Fruit fly (Drosophila melanogaster) whole organism, embryonic: ENCODE measurements around the gene TfAP-2.

Experiments used
- Awh ChIP-seq: fragments of 200-800 bp; sonication (Bioruptor generic); IDR thresholded peaks from 2 replicates; pipeline ENCODE4, ENCODE4 v1.3.6; 2022; ENCODE audit warnings: missing biosample characterization, missing genetic modification characterization
- BEAF-32 ChIP-seq: fragments of 200-800 bp; sonication (Bioruptor generic); optimal IDR thresholded peaks from 3 replicates; lab custom pipeline; 2017; ENCODE audit warnings: missing biosample characterization, missing genetic modification characterization, mild to moderate bottlenecking, moderate library complexity, missing genetic modification reagents
- CG11723 ChIP-seq: fragments of 200-800 bp; sonication (Bioruptor generic); optimal IDR thresholded peaks from 2 replicates; lab custom pipeline; 2017; ENCODE audit warnings: missing biosample characterization, mild to moderate bottlenecking, missing genetic modification characterization
- CG12659 ChIP-seq: fragments of 200-800 bp; sonication (Bioruptor generic); optimal IDR thresholded peaks from 3 replicates; lab custom pipeline; 2017; ENCODE audit warnings: mild to moderate bottlenecking, missing biosample characterization, missing genetic modification reagents, missing genetic modification characterization
- CG13287 ChIP-seq: fragments of 200-800 bp; sonication (Bioruptor generic); IDR thresholded peaks from 2 replicates; pipeline ENCODE4 v1.3.6; 2022; ENCODE audit warnings: missing biosample characterization, missing genetic modification characterization; ENCODE audit not compliant: partially characterized antibody
- CG1603 ChIP-seq: fragments of 200-800 bp; sonication (Bioruptor generic); optimal IDR thresholded peaks from 2 replicates; lab custom pipeline; 2019; ENCODE audit warnings: missing biosample characterization, mild to moderate bottlenecking, missing genetic modification characterization, moderate library complexity
- CG2116 ChIP-seq: fragments of 200-800 bp; sonication (Bioruptor generic); optimal IDR thresholded peaks from 3 replicates; lab custom pipeline; 2018; ENCODE audit warnings: missing biosample characterization, mild to moderate bottlenecking, missing genetic modification characterization
- CG2120 ChIP-seq: fragments of 200-800 bp; sonication (Bioruptor generic); optimal IDR thresholded peaks from 3 replicates; lab custom pipeline; 2016; ENCODE audit warnings: missing biosample characterization, missing genetic modification characterization
- CG2199 ChIP-seq: fragments of 200-800 bp; sonication (Bioruptor generic); IDR thresholded peaks from 3 replicates; pipeline ENCODE4 v1.3.6; 2022; ENCODE audit warnings: missing biosample characterization, missing genetic modification characterization
- CG30020 ChIP-seq: fragments of 200-800 bp; optimal IDR thresholded peaks from 2 replicates; lab custom pipeline; 2019; ENCODE audit warnings: missing biosample characterization, mild to moderate bottlenecking, missing genetic modification characterization, moderate library complexity
- CG3847 ChIP-seq: fragments of 200-800 bp; sonication (Bioruptor generic); IDR thresholded peaks from 2 replicates; pipeline ENCODE4 v1.3.6; 2022; ENCODE audit warnings: missing biosample characterization, missing genetic modification characterization
- CG3995 ChIP-seq: fragments of 200-800 bp; sonication (Bioruptor generic); optimal IDR thresholded peaks from 3 replicates; lab custom pipeline; 2016; ENCODE audit warnings: missing biosample characterization, missing genetic modification characterization
- CG4360 ChIP-seq: fragments of 200-800 bp; sonication (Bioruptor generic); IDR thresholded peaks from 2 replicates; pipeline ENCODE4 v1.3.6; 2022; ENCODE audit warnings: missing biosample characterization, missing genetic modification characterization
- CG4617 ChIP-seq: fragments of 200-800 bp; sonication (Bioruptor generic); optimal IDR thresholded peaks from 3 replicates; lab custom pipeline; 2016; ENCODE audit warnings: missing biosample characterization, missing genetic modification characterization, borderline replicate concordance
- CG6854 ChIP-seq: fragments of 200-800 bp; sonication (Bioruptor generic); optimal IDR thresholded peaks from 3 replicates; lab custom pipeline; 2017; ENCODE audit warnings: missing biosample characterization, mild to moderate bottlenecking, missing genetic modification characterization
- CG9797 ChIP-seq: fragments of 200-800 bp; sonication (Bioruptor generic); optimal IDR thresholded peaks from 3 replicates; lab custom pipeline; 2018; ENCODE audit warnings: missing biosample characterization, mild to moderate bottlenecking, missing genetic modification characterization
- CTCF ChIP-seq: fragments of 200-800 bp; sonication (Bioruptor generic); optimal IDR thresholded peaks from 2 replicates; lab custom pipeline; 2017; ENCODE audit warnings: missing biosample characterization, mild to moderate bottlenecking, missing genetic modification characterization, moderate library complexity
- D19A ChIP-seq: fragments of 200-800 bp; optimal IDR thresholded peaks from 3 replicates; lab custom pipeline; 2019; ENCODE audit warnings: missing biosample characterization, mild to moderate bottlenecking, missing genetic modification characterization, moderate library complexity
- D19B ChIP-seq: fragments of 200-800 bp; sonication (Bioruptor generic); optimal IDR thresholded peaks from 2 replicates; lab custom pipeline; 2017; ENCODE audit warnings: missing biosample characterization, mild to moderate bottlenecking, missing genetic modification characterization
- Dp ChIP-seq: fragments of 200-800 bp; sonication (Bioruptor generic); optimal IDR thresholded peaks from 2 replicates; lab custom pipeline; 2018; ENCODE audit warnings: missing biosample characterization, mild to moderate bottlenecking, missing genetic modification characterization, moderate library complexity
- E2f2 ChIP-seq: fragments of 200-800 bp; sonication (Bioruptor generic); IDR thresholded peaks from 2 replicates; pipeline ENCODE4 v1.3.6; 2022; ENCODE audit warnings: missing biosample characterization, missing genetic modification characterization
- HmgD ChIP-seq: fragments of 200-800 bp; sonication (Bioruptor generic); optimal IDR thresholded peaks from 3 replicates; lab custom pipeline; 2016; ENCODE audit warnings: missing biosample characterization, missing genetic modification characterization
- HmgZ ChIP-seq: fragments of 200-800 bp; sonication (Bioruptor generic); optimal IDR thresholded peaks from 2 replicates; lab custom pipeline; 2018; ENCODE audit warnings: missing biosample characterization, mild to moderate bottlenecking, missing genetic modification characterization
- Lim3 ChIP-seq: fragments of 200-800 bp; sonication (Bioruptor generic); IDR thresholded peaks from 2 replicates; pipeline ENCODE4 v1.3.6; 2022; ENCODE audit warnings: missing biosample characterization, missing genetic modification characterization
- MBD-R2 ChIP-seq: fragments of 200-800 bp; sonication (Bioruptor generic); IDR thresholded peaks from 2 replicates; pipeline ENCODE4 v1.3.6; 2022; ENCODE audit warnings: missing biosample characterization, missing genetic modification characterization
- MESR4 ChIP-seq: fragments of 200-800 bp; sonication (Bioruptor generic); optimal IDR thresholded peaks from 2 replicates; lab custom pipeline; 2018; ENCODE audit warnings: missing biosample characterization, mild to moderate bottlenecking, missing genetic modification characterization, moderate library complexity
- Optix ChIP-seq: fragments of 200-800 bp; sonication (Bioruptor generic); IDR thresholded peaks from 3 replicates; pipeline ENCODE4 v1.3.6; 2022; ENCODE audit warnings: missing biosample characterization, missing genetic modification characterization
- Pdp1 ChIP-seq, 2 experiments: fragments of 200-800 bp; sonication (Bioruptor generic); optimal IDR thresholded peaks; 3 replicates each; lab custom pipeline; 2016; ENCODE audit warnings: missing biosample characterization in 2 of 2, missing genetic modification characterization in 2 of 2, mild to moderate bottlenecking in 1 of 2, moderate library complexity in 1 of 2
- Rfx ChIP-seq: fragments of 200-800 bp; sonication (Bioruptor generic); IDR thresholded peaks from 2 replicates; pipeline ENCODE4 v1.3.6; 2022; ENCODE audit warnings: missing biosample characterization, missing genetic modification characterization
- Sry-β ChIP-seq: fragments of 200-800 bp; sonication (Bioruptor generic); optimal IDR thresholded peaks from 2 replicates; lab custom pipeline; 2018; ENCODE audit warnings: missing biosample characterization, mild to moderate bottlenecking, missing genetic modification characterization, moderate library complexity
- Sry-δ ChIP-seq: fragments of 200-800 bp; sonication (Bioruptor generic); optimal IDR thresholded peaks from 2 replicates; lab custom pipeline; 2016; ENCODE audit warnings: missing biosample characterization, missing genetic modification characterization
- YL-1 ChIP-seq: fragments of 200-800 bp; sonication (Bioruptor generic); optimal IDR thresholded peaks from 3 replicates; lab custom pipeline; 2017; ENCODE audit warnings: missing biosample characterization, mild to moderate bottlenecking, missing genetic modification characterization
- bigmax ChIP-seq: fragments of 200-800 bp; sonication (Bioruptor generic); optimal IDR thresholded peaks from 2 replicates; lab custom pipeline; 2018; ENCODE audit warnings: missing biosample characterization, mild to moderate bottlenecking, missing genetic modification characterization
- cad ChIP-seq: fragments of >200 bp; optimal IDR thresholded peaks from 2 replicates; lab custom pipeline; 2017; ENCODE audit warnings: missing biosample characterization, missing genetic modification characterization
- chm ChIP-seq: fragments of 200-800 bp; sonication (Bioruptor generic); IDR thresholded peaks from 2 replicates; pipeline ENCODE4 v1.3.6; 2022; ENCODE audit warnings: missing biosample characterization, missing genetic modification characterization
- dimm ChIP-seq: fragments of 200-800 bp; sonication (Bioruptor generic); IDR thresholded peaks from 2 replicates; pipeline ENCODE4 v1.3.6; 2022; ENCODE audit warnings: missing biosample characterization, missing genetic modification characterization
- dpn ChIP-seq, 2 experiments: fragments of 200-800 bp; sonication (Bioruptor generic); optimal IDR thresholded peaks; 3 replicates each; lab custom pipeline; 2016; ENCODE audit warnings: missing biosample characterization in 2 of 2, missing genetic modification characterization in 2 of 2
- eve ChIP-seq, 2 experiments: fragments of >200 bp; optimal IDR thresholded peaks; 2 replicates each; lab custom pipeline; 2017; ENCODE audit warnings: missing biosample characterization in 2 of 2, missing genetic modification characterization in 2 of 2
- gfzf ChIP-seq: fragments of 200-800 bp; sonication (Bioruptor generic); optimal IDR thresholded peaks from 2 replicates; lab custom pipeline; 2016; ENCODE audit warnings: missing biosample characterization, mild to moderate bottlenecking, missing genetic modification characterization, moderate library complexity
- hkb ChIP-seq, 2 experiments: fragments of 200-800 bp in 1 of 2; fragments of >200 bp in 1 of 2; sonication (Bioruptor generic) in 1 of 2; IDR thresholded peaks in 1 of 2; optimal IDR thresholded peaks in 1 of 2; 2 replicates each; pipeline versions ENCODE4 v1.3.6 to Lab custom; 2017 to 2022; ENCODE audit warnings: missing biosample characterization in 1 of 2, missing genetic modification characterization in 1 of 2
- ken ChIP-seq: fragments of 200-800 bp; sonication (Bioruptor generic); IDR thresholded peaks from 3 replicates; pipeline ENCODE4 v1.3.6; 2022; ENCODE audit warnings: missing biosample characterization, missing genetic modification characterization
- knrl ChIP-seq: fragments of 200-800 bp; sonication (Bioruptor generic); IDR thresholded peaks from 3 replicates; pipeline ENCODE4 v1.3.6; 2022; ENCODE audit warnings: missing biosample characterization, missing genetic modification characterization; ENCODE audit not compliant: partially characterized antibody
- lilli ChIP-seq: fragments of 200-800 bp; sonication (Bioruptor generic); optimal IDR thresholded peaks from 3 replicates; lab custom pipeline; 2016; ENCODE audit warnings: missing biosample characterization, missing genetic modification characterization
- odd ChIP-seq: fragments of 200-800 bp; sonication (Bioruptor generic); optimal IDR thresholded peaks from 2 replicates; lab custom pipeline; 2017; ENCODE audit warnings: missing biosample characterization, mild to moderate bottlenecking, missing genetic modification characterization
- phol ChIP-seq: fragments of 200-800 bp; sonication (Bioruptor generic); optimal IDR thresholded peaks from 3 replicates; lab custom pipeline; 2018; ENCODE audit warnings: missing biosample characterization, mild to moderate bottlenecking, missing genetic modification characterization, moderate library complexity
- pzg ChIP-seq: fragments of 200-800 bp; sonication (Bioruptor generic); optimal IDR thresholded peaks from 3 replicates; lab custom pipeline; 2018; ENCODE audit warnings: missing biosample characterization, mild to moderate bottlenecking, missing genetic modification characterization, moderate library complexity
- row ChIP-seq: fragments of 200-800 bp; sonication (Bioruptor generic); IDR thresholded peaks from 3 replicates; pipeline ENCODE4 v1.3.6; 2022; ENCODE audit warnings: missing biosample characterization, missing genetic modification characterization
- ssp ChIP-seq: fragments of 200-800 bp; sonication (Bioruptor generic); IDR thresholded peaks from 2 replicates; pipeline ENCODE4 v1.3.6; 2022; ENCODE audit warnings: missing biosample characterization, missing genetic modification characterization
- trem ChIP-seq: fragments of 200-800 bp; optimal IDR thresholded peaks from 3 replicates; lab custom pipeline; 2019; ENCODE audit warnings: missing biosample characterization, mild to moderate bottlenecking, missing genetic modification characterization, moderate library complexity
- wek ChIP-seq: fragments of 200-800 bp; sonication (Bioruptor generic); optimal IDR thresholded peaks from 3 replicates; lab custom pipeline; 2018; ENCODE audit warnings: missing biosample characterization, mild to moderate bottlenecking, missing genetic modification characterization, moderate library complexity

The TfAP-2 gene

dm6 chr3L:21574296-21574745 is 12.3 kb upstream of the TfAP-2 start:
- TF ChIP-seq hkb (optimal IDR thresholded peaks at IDR 0.05; lab: Kevin White, UChicago) = peak; percentile 24
- no peak for TF ChIP-seq hkb (GFP tag; IDR thresholded peaks at IDR 0.05; lab: Robert Waterston, UW)
- peak; percentile 22 for TF ChIP-seq BEAF-32 (GFP tag; lab: Kevin White, UChicago)
- TF ChIP-seq Sry-β (GFP tag; lab: Kevin White, UChicago) = peak; percentile 91
- TF ChIP-seq CG2116 (GFP tag; lab: Kevin White, UChicago) = peak; percentile 2
- TF ChIP-seq HmgZ (tag; lab: Kevin White, UChicago) = peak; percentile 18
- no peak for TF ChIP-seq CG3847
- TF ChIP-seq Lim3 (GFP tag; lab: Robert Waterston, UW) = no peak
- TF ChIP-seq cad (GFP tag; lab: Kevin White, UChicago) = no peak
- TF ChIP-seq knrl (GFP tag; lab: Robert Waterston, UW) = 0 out of 3 replicates have a peak, but pooled peaks have one; percentile 10
- peak; percentile 49 for TF ChIP-seq pzg (GFP tag; lab: Kevin White, UChicago)
- peak; percentile 27 for TF ChIP-seq Sry-δ (GFP tag; lab: Kevin White, UChicago)
- TF ChIP-seq CG2120 = peak; percentile 15
- peak; percentile 85 for TF ChIP-seq MESR4 (GFP tag; lab: Kevin White, UChicago)
- peak; percentile 13 for TF ChIP-seq Dp (GFP tag; lab: Kevin White, UChicago)
- TF ChIP-seq eve (GFP tag; optimal IDR thresholded peaks at IDR 0.05; lab: Kevin White, UChicago) = peak in 1 of 2 experiments; percentile 56
- TF ChIP-seq D19B (GFP tag; lab: Kevin White, UChicago) = peak; percentile 49
- TF ChIP-seq D19A (tag; lab: Kevin White, UChicago) = peak; percentile 22
- TF ChIP-seq row (GFP tag; lab: Robert Waterston, UW) = peak; percentile 83
- TF ChIP-seq MBD-R2 (GFP tag; lab: Robert Waterston, UW) = peak; percentile 86
- TF ChIP-seq phol (tag; lab: Kevin White, UChicago) = peak; percentile 2
- TF ChIP-seq CG2199 (GFP tag; lab: Robert Waterston, UW) = 0 out of 3 replicates have a peak, but pooled peaks have one; percentile 35
- TF ChIP-seq CG12659 (GFP tag; lab: Kevin White, UChicago) = peak; percentile 4
- peak; percentile 95 for TF ChIP-seq wek (GFP tag; lab: Kevin White, UChicago)
- no peak for TF ChIP-seq bigmax (GFP tag; lab: Kevin White, UChicago)
- no peak for TF ChIP-seq CTCF (GFP tag; lab: Kevin White, UChicago)
- TF ChIP-seq CG9797 (GFP tag; lab: Kevin White, UChicago) = peak; percentile 72
- no peak for TF ChIP-seq odd (GFP tag; lab: Kevin White, UChicago)
- TF ChIP-seq Rfx (GFP tag; lab: Robert Waterston, UW) = no peak
- peak; percentile 13 for TF ChIP-seq CG3995
- no peak for TF ChIP-seq CG11723 (GFP tag; lab: Kevin White, UChicago)
- TF ChIP-seq CG6854 (GFP tag; lab: Kevin White, UChicago) = no peak
- TF ChIP-seq gfzf (GFP tag; lab: Kevin White, UChicago) = peak; percentile 70
- TF ChIP-seq CG4360 (GFP tag; lab: Robert Waterston, UW) = peak; percentile 37; the same call in 1 of the 2 replicates
- TF ChIP-seq ken (GFP tag; lab: Robert Waterston, UW) = no peak
- peak; percentile 44 for TF ChIP-seq E2f2 (GFP tag; lab: Robert Waterston, UW)
- TF ChIP-seq HmgD = peak; percentile 45
- no peak for TF ChIP-seq Pdp1 (GFP tag; optimal IDR thresholded peaks at IDR 0.05; lab: Kevin White, UChicago)
- TF ChIP-seq dimm (GFP tag; lab: Robert Waterston, UW) = no peak
- TF ChIP-seq CG4617 (GFP tag; lab: Kevin White, UChicago) = peak; percentile 86
- peak; percentile 53 for TF ChIP-seq CG30020 (tag; lab: Kevin White, UChicago)
- peak; percentile 13 for TF ChIP-seq trem (tag; lab: Kevin White, UChicago)
- peak; percentile 43 for TF ChIP-seq YL-1
- peak; percentile 43; the same call in 1 of the 2 replicates for TF ChIP-seq ssp (GFP tag; lab: Robert Waterston, UW)
- TF ChIP-seq dpn (GFP tag; optimal IDR thresholded peaks at IDR 0.05; lab: Kevin White, UChicago) = peak in 1 of 2 experiments; percentile 21
- TF ChIP-seq Optix (GFP tag; lab: Robert Waterston, UW) = 0 out of 3 replicates have a peak, but pooled peaks have one; percentile 14
- peak; percentile 8 for TF ChIP-seq lilli (GFP tag; lab: Kevin White, UChicago)
- TF ChIP-seq chm (GFP tag; lab: Robert Waterston, UW) = 0 out of 2 replicates have a peak, but pooled peaks have one; percentile 7
- peak; percentile 19; the same call in 1 of the 2 replicates for TF ChIP-seq CG13287 (GFP tag; lab: Robert Waterston, UW)
- TF ChIP-seq CG1603 (tag; lab: Kevin White, UChicago) = peak; percentile 26
- no peak for TF ChIP-seq Awh (GFP tag; lab: Robert Waterston, UW)
